Fruit fly (Drosophila melanogaster): ENCODE results near the gene jar.

Gene jar

dm6 chr3R:24203426-24203825 is 67.6 kb downstream of the jar start:
- TF ChIP-seq CG1620 (GFP tag; optimal IDR thresholded peaks at IDR 0.05) (no peak), Mnt (GFP tag; optimal IDR thresholded peaks at IDR 0.05) (no peak), CG12768 (GFP tag; optimal IDR thresholded peaks at IDR 0.05) (no peak), pad (GFP tag; optimal IDR thresholded peaks at IDR 0.05) (no peak), kay (GFP tag; ENCODE audit: borderline replicate concordance) (no peak), toe (GFP tag; optimal IDR thresholded peaks at IDR 0.05) (no peak), CG7101 (tag; optimal IDR thresholded peaks at IDR 0.05) (no peak), tj (GFP tag; optimal IDR thresholded peaks at IDR 0.05) (no peak), cnc (optimal IDR thresholded peaks at IDR 0.05) (no peak), cic (GFP tag; optimal IDR thresholded peaks at IDR 0.05) (no peak), CG11617 (GFP tag; optimal IDR thresholded peaks at IDR 0.05) (no peak), ovo (GFP tag; optimal IDR thresholded peaks at IDR 0.05) (no peak), Clk (GFP tag; optimal IDR thresholded peaks at IDR 0.05) (no peak), bab1 (GFP tag; optimal IDR thresholded peaks at IDR 0.05) (no peak)

Data from whole organism, adult.